Worm (Caenorhabditis elegans) whole organism, early embryonic: ENCODE measurements around the gene ckk-1.

ENCODE experiments used
- B0310.2 ChIP-seq: sonication (generic microtip); optimal IDR thresholded peaks from 2 replicates; lab custom pipeline; 2016; ENCODE audit warnings: mild to moderate bottlenecking, missing genetic modification characterization, missing compliant biosample characterization
- F13C5.2 ChIP-seq: sonication (generic microtip); optimal IDR thresholded peaks from 2 replicates; lab custom pipeline; 2017; ENCODE audit warnings: mild to moderate bottlenecking, missing genetic modification characterization, inconsistent platforms, missing compliant biosample characterization
- aly-1 ChIP-seq: sonication (generic microtip); optimal IDR thresholded peaks from 2 replicates; lab custom pipeline; 2016; ENCODE audit warnings: missing genetic modification characterization, missing compliant biosample characterization
- ama-1 ChIP-seq: fragments of 150-350 bp; optimal IDR thresholded peaks from 2 replicates; lab custom pipeline; 2014
- ceh-13 ChIP-seq: fragments of 200-800 bp; sonication (Bioruptor generic); optimal IDR thresholded peaks from 2 replicates; lab custom pipeline; 2018; ENCODE audit warnings: mild to moderate bottlenecking, missing genetic modification characterization, missing compliant biosample characterization
- ceh-36 ChIP-seq: sonication (generic microtip); optimal IDR thresholded peaks from 2 replicates; lab custom pipeline; 2016; ENCODE audit warnings: missing genetic modification characterization, inconsistent platforms, missing compliant biosample characterization
- ets-7 ChIP-seq: sonication (generic microtip); optimal IDR thresholded peaks from 2 replicates; lab custom pipeline; 2016; ENCODE audit warnings: missing genotype, missing genetic modification characterization, missing compliant biosample characterization
- flt-1 ChIP-seq: fragments of 200-800 bp; sonication (Bioruptor generic); IDR thresholded peaks from 2 replicates; pipeline ENCODE4 v1.3.6; 2022; ENCODE audit warnings: missing genetic modification characterization, missing compliant biosample characterization
- hmbx-1 ChIP-seq: sonication (generic microtip); optimal IDR thresholded peaks from 2 replicates; lab custom pipeline; 2016; ENCODE audit warnings: mild to moderate bottlenecking, missing genetic modification characterization, missing compliant biosample characterization
- hmg-4 ChIP-seq: fragments of 200-800 bp; sonication (Bioruptor generic); optimal IDR thresholded peaks from 2 replicates; lab custom pipeline; 2018; ENCODE audit warnings: mild to moderate bottlenecking, missing genetic modification characterization, missing compliant biosample characterization
- hnd-1 ChIP-seq: sonication (generic microtip); optimal IDR thresholded peaks from 2 replicates; lab custom pipeline; 2016; ENCODE audit warnings: missing genetic modification characterization, missing compliant biosample characterization
- pes-1 ChIP-seq: fragments of 200-800 bp; sonication (Bioruptor generic); IDR thresholded peaks from 2 replicates; pipeline ENCODE4 v1.3.6; 2022; ENCODE audit warnings: missing genetic modification reagents, missing genetic modification characterization, missing compliant biosample characterization
- scrt-1 ChIP-seq: fragments of 200-800 bp; sonication (Bioruptor generic); IDR thresholded peaks from 2 replicates; pipeline ENCODE4 v1.3.6; 2022; ENCODE audit warnings: missing genetic modification characterization, missing compliant biosample characterization
- sea-1 ChIP-seq: fragments of 200-800 bp; sonication (Bioruptor generic); conservative IDR thresholded peaks from 2 replicates; pipeline ENCODE4 v1.3.6; 2022; ENCODE audit warnings: missing genetic modification characterization, missing compliant biosample characterization
- tbx-11 ChIP-seq: fragments of 200-800 bp; sonication (Bioruptor generic); IDR thresholded peaks from 2 replicates; pipeline ENCODE4 v1.3.6; 2022; ENCODE audit warnings: missing genetic modification characterization, missing compliant biosample characterization
- tbx-37 ChIP-seq: fragments of 200-800 bp; sonication (Bioruptor generic); conservative IDR thresholded peaks from 2 replicates; pipeline ENCODE4 v1.3.6; 2022; ENCODE audit warnings: missing genetic modification reagents, missing genetic modification characterization, missing compliant biosample characterization
- tra-4 ChIP-seq: sonication (generic microtip); optimal IDR thresholded peaks from 2 replicates; lab custom pipeline; 2017; ENCODE audit warnings: missing genetic modification characterization, missing compliant biosample characterization

ckk-1 gene

DNA sequence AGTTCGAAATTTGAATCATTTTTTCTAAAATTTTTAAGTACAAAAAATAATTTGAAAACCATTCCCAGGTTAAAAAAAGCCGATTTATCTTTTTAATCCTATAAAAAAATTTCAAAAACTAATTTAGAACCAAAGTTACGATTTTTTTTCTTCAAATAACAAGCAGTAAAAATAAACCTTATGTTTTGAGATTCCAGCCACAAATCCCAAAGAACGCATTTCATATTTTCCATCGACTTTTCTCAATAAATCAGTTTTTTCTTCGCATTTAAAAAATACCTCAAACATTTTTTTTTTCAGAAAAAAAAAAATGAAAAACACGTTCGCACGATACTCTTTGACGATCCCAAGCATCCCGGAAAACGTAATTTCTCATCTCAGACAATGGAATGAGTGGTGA is at the start of gene ckk-1:
Gene ckk-1 (plus strand): TSS at position 301 of the 400 bp plus-strand sequence.
- TF ChIP-seq pes-1 (GFP tag; lab: Robert Waterston, UW) (no peak), tra-4 (tag; lab: Kevin White, UChicago) (no peak), flt-1 (no peak), hmbx-1 (tag; lab: Kevin White, UChicago) (no peak), tbx-37 (GFP tag; lab: Robert Waterston, UW) (no peak), ceh-13 (no peak), F13C5.2 (tag; lab: Kevin White, UChicago) (no peak), aly-1 (no peak), hmg-4 (GFP tag; lab: Kevin White, UChicago) (no peak), sea-1 (GFP tag; lab: Robert Waterston, UW) (no peak), hnd-1 (no peak), B0310.2 (tag; lab: Kevin White, UChicago) (no peak), ceh-36 (no peak), ets-7 (tag; lab: Kevin White, UChicago) (no peak), scrt-1 (GFP tag; lab: Robert Waterston, UW) (no peak), ama-1 (lab: Kevin White, UChicago) (no peak), tbx-11 (GFP tag; lab: Robert Waterston, UW) (no peak)

DNA sequence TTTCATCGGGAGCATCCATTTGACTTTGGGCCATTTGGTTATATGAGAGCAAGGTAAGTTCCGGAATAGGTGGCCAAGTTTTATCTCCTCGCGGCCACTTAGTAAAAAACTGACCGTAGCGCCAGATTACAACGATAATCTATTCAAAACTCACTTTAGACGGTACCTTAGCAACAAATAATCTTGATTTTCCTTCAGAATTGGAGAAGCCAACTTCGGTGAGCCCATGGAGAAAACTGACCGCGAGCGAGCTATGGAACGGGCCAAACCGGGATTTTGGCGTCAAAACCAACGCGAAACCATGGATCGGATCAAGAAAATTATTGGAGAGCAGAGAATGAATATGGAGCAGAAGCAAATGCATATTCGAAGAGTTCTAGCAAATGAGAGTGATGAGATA is 49.6 kb upstream of the ckk-1 start:
- TF ChIP-seq hmbx-1 (tag; lab: Kevin White, UChicago) (no peak), pes-1 (GFP tag; lab: Robert Waterston, UW) (no peak), ets-7 (tag; lab: Kevin White, UChicago) (no peak), F13C5.2 (tag; lab: Kevin White, UChicago) (no peak), ama-1 (lab: Kevin White, UChicago) (no peak), ceh-36 (no peak), flt-1 (no peak), hnd-1 (no peak), tbx-11 (GFP tag; lab: Robert Waterston, UW) (no peak), tbx-37 (GFP tag; lab: Robert Waterston, UW) (no peak), ceh-13 (no peak), scrt-1 (GFP tag; lab: Robert Waterston, UW) (no peak), aly-1 (no peak)

DNA sequence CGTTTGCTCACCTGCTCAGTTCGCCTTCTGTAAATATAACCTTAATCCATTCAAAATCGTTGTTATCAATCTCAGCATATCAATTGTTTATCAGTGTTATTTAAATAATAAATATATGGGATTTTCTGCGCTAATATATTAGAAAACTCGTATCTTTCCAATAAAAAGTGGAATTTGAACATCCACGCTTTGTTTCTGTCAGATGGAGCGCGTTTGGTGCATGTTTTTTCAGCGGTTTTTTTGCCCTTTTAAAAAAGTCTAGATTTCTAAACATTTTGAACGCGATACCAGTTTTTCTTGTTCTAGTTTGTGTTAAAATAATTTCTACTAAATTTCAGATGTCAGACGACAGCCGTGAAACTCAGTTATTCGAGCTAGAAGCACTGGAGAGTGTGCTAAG is 48.4 kb upstream of the ckk-1 start, which contains the start of gene F56D2.2:
Gene F56D2.2 (plus strand): TSS at position 339 of the 400 bp plus-strand sequence.
- TF ChIP-seq flt-1, result no peak
- no peak for TF ChIP-seq aly-1
- TF ChIP-seq F13C5.2 (tag; lab: Kevin White, UChicago), result no peak
- no peak for TF ChIP-seq ceh-13
- no peak for TF ChIP-seq ama-1 (lab: Kevin White, UChicago)
- TF ChIP-seq scrt-1 (GFP tag; lab: Robert Waterston, UW), result no peak
- no peak for TF ChIP-seq ets-7 (tag; lab: Kevin White, UChicago)
- no peak for TF ChIP-seq pes-1 (GFP tag; lab: Robert Waterston, UW)
- no peak for TF ChIP-seq tbx-37 (GFP tag; lab: Robert Waterston, UW)
- no peak for TF ChIP-seq sea-1 (GFP tag; lab: Robert Waterston, UW)
- TF ChIP-seq ceh-36, result no peak
- TF ChIP-seq hnd-1, result no peak
- no peak for TF ChIP-seq B0310.2 (tag; lab: Kevin White, UChicago)
- TF ChIP-seq hmg-4 (GFP tag; lab: Kevin White, UChicago), result no peak

DNA sequence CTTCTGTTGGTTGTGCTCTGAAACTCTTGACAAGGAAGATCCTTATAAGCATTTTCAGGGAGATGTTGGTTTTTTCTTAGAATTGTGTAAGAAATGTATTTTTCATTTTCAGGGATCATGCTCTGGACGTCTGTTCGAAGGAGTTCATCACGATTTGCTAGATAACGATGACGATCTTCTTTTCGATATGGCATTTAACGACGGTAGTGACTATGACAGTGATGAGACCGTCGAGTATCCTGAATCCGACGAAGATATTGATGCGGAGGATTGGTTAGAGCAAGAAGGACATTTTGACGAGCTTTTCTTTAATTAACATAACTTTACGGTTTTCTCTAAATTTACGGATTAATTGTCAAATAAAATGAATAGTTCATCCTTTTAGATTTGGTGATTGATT is 46.5 kb upstream of the ckk-1 start:
- TF ChIP-seq aly-1 (no peak), ets-7 (tag; lab: Kevin White, UChicago) (no peak), tra-4 (tag; lab: Kevin White, UChicago) (no peak), sea-1 (GFP tag; lab: Robert Waterston, UW) (no peak), ceh-36 (no peak), ama-1 (lab: Kevin White, UChicago) (no peak), hmbx-1 (tag; lab: Kevin White, UChicago) (no peak), hnd-1 (no peak)

DNA sequence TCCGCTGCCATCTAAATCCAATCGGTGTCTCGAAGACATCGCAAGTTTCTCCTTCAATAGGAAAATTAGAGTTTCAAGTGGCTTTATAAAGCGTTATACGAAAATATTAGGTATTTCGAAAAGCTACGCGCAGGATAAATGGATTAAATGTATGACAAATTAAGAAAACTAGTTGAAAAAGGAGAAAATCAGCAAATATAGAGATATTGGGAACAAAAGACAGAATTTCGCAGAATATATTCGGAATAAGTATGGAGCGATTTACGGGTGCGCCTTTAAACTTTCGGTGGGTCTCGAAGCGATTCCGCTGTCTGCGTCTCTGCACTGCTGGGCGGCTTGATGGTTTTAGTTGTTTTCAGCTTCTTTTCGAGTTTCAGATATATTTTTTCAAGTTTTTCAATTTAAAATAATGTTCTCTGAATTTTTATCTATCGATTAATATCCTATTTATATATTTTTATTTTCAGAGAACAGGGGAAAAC is 43.6 kb upstream of the ckk-1 start, which contains the start of the genes ddx-15 and ucr-1:
Gene ddx-15 (minus strand): TSS at position 51 of the 482 bp plus-strand sequence.
Gene ucr-1 (plus strand): TSS at position 468 of the 482 bp plus-strand sequence.
- no peak for TF ChIP-seq pes-1 (GFP tag; lab: Robert Waterston, UW)
- TF ChIP-seq F13C5.2 (tag; lab: Kevin White, UChicago), result no peak
- TF ChIP-seq flt-1, result no peak
- no peak for TF ChIP-seq tra-4 (tag; lab: Kevin White, UChicago)
- no peak for TF ChIP-seq tbx-37 (GFP tag; lab: Robert Waterston, UW)
- no peak for TF ChIP-seq hnd-1
- no peak for TF ChIP-seq B0310.2 (tag; lab: Kevin White, UChicago)
- TF ChIP-seq tbx-11 (GFP tag; lab: Robert Waterston, UW), result no peak
- no peak for TF ChIP-seq ama-1 (lab: Kevin White, UChicago)
- no peak for TF ChIP-seq sea-1 (GFP tag; lab: Robert Waterston, UW)
- TF ChIP-seq aly-1, result no peak
- no peak for TF ChIP-seq ceh-36
- TF ChIP-seq ceh-13, result no peak

DNA sequence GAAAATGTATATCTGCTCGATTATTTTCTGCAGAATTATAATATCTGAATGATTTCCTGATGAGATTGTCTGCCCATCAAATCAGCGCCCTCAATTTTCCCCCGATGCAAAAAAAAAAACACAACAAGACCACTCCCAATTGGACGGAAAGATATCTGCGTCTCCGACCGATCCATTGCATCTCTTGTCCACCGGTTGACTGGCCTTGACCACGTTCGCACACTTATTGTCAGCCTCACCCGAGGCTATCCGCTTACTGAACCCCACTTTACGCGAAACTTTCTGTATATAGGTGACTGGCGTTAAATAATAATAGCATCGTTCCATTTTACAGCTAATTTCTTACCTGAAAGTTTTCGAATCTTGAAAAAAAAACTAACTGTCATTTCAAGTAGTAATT is 40.9 kb upstream of the ckk-1 start:
- no peak for TF ChIP-seq F13C5.2 (tag; lab: Kevin White, UChicago)
- TF ChIP-seq ceh-36, result no peak
- no peak for TF ChIP-seq hmg-4 (GFP tag; lab: Kevin White, UChicago)
- no peak for TF ChIP-seq ets-7 (tag; lab: Kevin White, UChicago)
- no peak for TF ChIP-seq B0310.2 (tag; lab: Kevin White, UChicago)
- TF ChIP-seq ama-1 (lab: Kevin White, UChicago), result no peak
- no peak for TF ChIP-seq tbx-37 (GFP tag; lab: Robert Waterston, UW)
- TF ChIP-seq aly-1, result no peak
- no peak for TF ChIP-seq tbx-11 (GFP tag; lab: Robert Waterston, UW)
- TF ChIP-seq sea-1 (GFP tag; lab: Robert Waterston, UW), result no peak
- TF ChIP-seq hmbx-1 (tag; lab: Kevin White, UChicago), result no peak
- no peak for TF ChIP-seq pes-1 (GFP tag; lab: Robert Waterston, UW)
- TF ChIP-seq hnd-1, result no peak
- TF ChIP-seq scrt-1 (GFP tag; lab: Robert Waterston, UW), result no peak
- no peak for TF ChIP-seq ceh-13
- TF ChIP-seq flt-1, result no peak

DNA sequence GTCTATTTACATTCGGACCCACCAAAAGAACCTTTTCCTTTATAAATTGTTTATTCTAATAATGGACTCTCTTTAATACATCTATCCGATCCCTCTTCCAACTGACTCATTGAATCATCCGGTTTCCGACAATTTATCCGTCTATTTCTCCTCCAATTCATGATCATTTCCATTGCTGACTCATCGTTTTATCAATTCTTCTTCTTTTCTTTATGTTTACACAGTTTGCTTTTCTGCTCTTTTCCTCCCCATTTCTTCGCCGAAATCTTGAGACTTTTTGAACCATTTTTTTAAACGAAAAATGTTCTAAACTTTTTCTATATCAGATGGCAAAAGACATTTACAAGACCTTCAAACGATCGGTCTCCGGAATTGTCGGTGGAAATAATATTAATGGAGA is 39.8 kb upstream of the ckk-1 start, which contains the start of gene ced-6:
Gene ced-6 (plus strand): TSS at position 327 of the 400 bp plus-strand sequence.
- TF ChIP-seq ets-7 (tag; lab: Kevin White, UChicago) (no peak), scrt-1 (GFP tag; lab: Robert Waterston, UW) (no peak), tbx-11 (GFP tag; lab: Robert Waterston, UW) (no peak), hmg-4 (GFP tag; lab: Kevin White, UChicago) (no peak), B0310.2 (tag; lab: Kevin White, UChicago) (no peak), ama-1 (lab: Kevin White, UChicago) (no peak), tra-4 (tag; lab: Kevin White, UChicago) (no peak), flt-1 (no peak), hmbx-1 (tag; lab: Kevin White, UChicago) (no peak), ceh-36 (no peak), ceh-13 (no peak), pes-1 (GFP tag; lab: Robert Waterston, UW) (no peak), aly-1 (no peak), sea-1 (GFP tag; lab: Robert Waterston, UW) (no peak), tbx-37 (GFP tag; lab: Robert Waterston, UW) (no peak), hnd-1 (no peak), F13C5.2 (tag; lab: Kevin White, UChicago) (no peak)
